Fruit fly (Drosophila melanogaster) whole organism, adult: ENCODE results near the gene CG2961.

Source experiments
- CG11617 ChIP-seq: fragments of 200-800 bp; sonication (Bioruptor generic); optimal IDR thresholded peaks from 2 replicates; lab custom pipeline; 2017; ENCODE audit warnings: mild to moderate bottlenecking, missing biosample characterization, missing genetic modification reagents, missing genetic modification characterization
- CG5204 ChIP-seq: fragments of 200-800 bp; sonication (Bioruptor generic); optimal IDR thresholded peaks from 2 replicates; lab custom pipeline; 2016; ENCODE audit warnings: missing biosample characterization, missing genetic modification characterization
- CG7101 ChIP-seq: fragments of 200-800 bp; sonication (Bioruptor generic); optimal IDR thresholded peaks from 2 replicates; lab custom pipeline; 2018; ENCODE audit warnings: missing biosample characterization, mild to moderate bottlenecking, missing genetic modification characterization, moderate library complexity
- Crg-1 ChIP-seq: fragments of 200-800 bp; sonication (Bioruptor generic); optimal IDR thresholded peaks from 2 replicates; lab custom pipeline; 2016; ENCODE audit warnings: missing biosample characterization, missing genetic modification characterization
- Mnt ChIP-seq: fragments of 200-800 bp; sonication (Bioruptor generic); optimal IDR thresholded peaks from 2 replicates; lab custom pipeline; 2016; ENCODE audit warnings: missing biosample characterization, mild to moderate bottlenecking, missing genetic modification characterization
- cic ChIP-seq: fragments of 200-800 bp; sonication (Bioruptor generic); optimal IDR thresholded peaks from 2 replicates; lab custom pipeline; 2017; ENCODE audit warnings: missing biosample characterization, mild to moderate bottlenecking, missing genetic modification characterization, moderate library complexity
- pad ChIP-seq: fragments of 200-800 bp; sonication (Bioruptor generic); optimal IDR thresholded peaks from 3 replicates; lab custom pipeline; 2017; ENCODE audit warnings: missing biosample characterization, missing genetic modification characterization, mild to moderate bottlenecking, moderate library complexity, missing genetic modification reagents
- toe ChIP-seq: fragments of 200-800 bp; sonication (Bioruptor generic); optimal IDR thresholded peaks from 2 replicates; lab custom pipeline; 2016; ENCODE audit warnings: missing biosample characterization, missing genetic modification characterization

dm6 chrX:10211128-10211914 is 21.6 kb downstream of the CG2961 start:
- TF ChIP-seq pad (GFP tag; lab: Kevin White, UChicago) = no peak
- TF ChIP-seq toe (GFP tag; lab: Kevin White, UChicago) = no peak
- TF ChIP-seq CG11617 = no peak
- TF ChIP-seq CG7101 (tag; lab: Kevin White, UChicago) = peak; percentile 71
- peak; percentile 35 for TF ChIP-seq CG5204 (GFP tag; lab: Kevin White, UChicago)
- TF ChIP-seq Mnt (GFP tag; lab: Kevin White, UChicago) = peak; percentile 61
- TF ChIP-seq Crg-1 (GFP tag; lab: Kevin White, UChicago) = no peak
- no peak for TF ChIP-seq cic
